Worm (Caenorhabditis elegans) whole organism, L4/young adult: ENCODE measurements around the gene C09F12.3.

Source experiments
- W03F9.2 ChIP-seq: fragments of 150-350 bp; optimal IDR thresholded peaks from 2 replicates; lab custom pipeline; 2014; ENCODE audit warnings: missing biosample characterization, missing genetic modification characterization
- him-1 ChIP-seq: sonication (generic microtip); optimal IDR thresholded peaks from 2 replicates; lab custom pipeline; 2016; ENCODE audit warnings: missing genotype, missing genetic modification reagents, missing genetic modification characterization, missing compliant biosample characterization

DNA sequence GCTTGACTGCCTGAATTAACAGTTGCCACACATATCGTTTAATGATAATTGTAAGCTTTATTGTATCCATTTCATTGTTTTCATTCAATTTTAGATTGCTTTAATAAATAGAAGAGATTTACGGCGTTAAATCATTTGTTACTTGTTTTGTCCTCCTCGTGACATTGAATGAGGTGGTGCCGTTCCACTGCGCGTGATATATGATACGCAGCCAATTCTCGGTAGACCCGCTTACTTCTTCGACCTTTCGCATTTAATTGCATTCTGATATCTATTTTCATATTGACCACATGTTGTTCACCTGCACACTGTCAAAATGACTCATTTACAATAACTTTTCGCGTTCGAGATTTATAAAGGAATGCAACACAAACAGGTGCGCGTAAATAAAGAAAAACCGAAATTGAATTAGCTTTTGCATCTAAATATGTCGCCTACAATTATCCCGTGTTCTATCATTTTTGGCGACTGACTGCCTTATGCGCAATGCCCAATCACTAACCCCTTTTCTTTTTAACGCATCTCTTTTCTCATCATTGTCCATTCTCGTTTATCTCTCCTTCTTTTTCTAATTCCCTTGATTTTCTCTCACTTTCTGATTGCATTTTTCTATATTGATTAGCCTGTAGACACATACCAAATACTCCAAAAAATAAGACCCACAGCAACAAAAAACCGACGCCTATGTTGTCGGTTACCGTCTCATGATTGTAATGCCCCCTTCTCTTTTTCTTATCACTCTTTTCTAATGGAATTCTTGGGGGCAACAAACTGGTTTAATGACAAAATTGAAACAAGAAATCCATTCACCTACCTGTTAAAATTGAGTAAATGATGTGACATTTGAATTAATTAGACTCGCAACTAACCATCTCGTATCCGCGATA, 28.0 kb downstream of the C09F12.3 start:
- TF ChIP-seq W03F9.2 (no peak), him-1 (tag; lab: Kevin White, UChicago) (no peak)
